Worm (Caenorhabditis elegans): Measurements from ENCODE around the gene F57E7.2.

ce11 chrV:16433471-16433870 lies 49.5 kb downstream of the F57E7.2 start, which contains the start of gene clec-234:
- TF ChIP-seq lin-39 (tag; optimal IDR thresholded peaks at IDR 0.05), result no peak
- TF ChIP-seq nhr-10 (tag; optimal IDR thresholded peaks at IDR 0.05), result no peak
- TF ChIP-seq elt-3 (tag; optimal IDR thresholded peaks at IDR 0.05), result no peak

Data from whole organism, L2 larva.